Fruit fly (Drosophila melanogaster): Measurements from ENCODE around the gene CG12171.

Gene CG12171

dm6 chr3R:5617923-5618623 is 15.4 kb upstream of the CG12171 start (continued):
- TF ChIP-seq Ets96B (tag; optimal IDR thresholded peaks at IDR 0.05) (peak; percentile 32), Hr4 (GFP tag; optimal IDR thresholded peaks at IDR 0.05) (peak; percentile 64), CG10669 (GFP tag; optimal IDR thresholded peaks at IDR 0.05) (peak; percentile 25), Sox15 (GFP tag; optimal IDR thresholded peaks at IDR 0.05) (peak; percentile 15), CG3032 (tag; optimal IDR thresholded peaks at IDR 0.05) (peak; percentile 17), Met (GFP tag; optimal IDR thresholded peaks at IDR 0.05) (peak; percentile 52), CG6163 (GFP tag; IDR thresholded peaks at IDR 0.05) (peak; percentile 72), CG8119 (GFP tag; IDR thresholded peaks at IDR 0.05) (peak; percentile 59; the same call in 2 of the 3 replicates), CG9139 (GFP tag; optimal IDR thresholded peaks at IDR 0.05) (no peak), fd59A (GFP tag; optimal IDR thresholded peaks at IDR 0.05) (no peak), CG6792 (GFP tag; optimal IDR thresholded peaks at IDR 0.05) (peak; percentile 24), CG11294 (GFP tag; IDR thresholded peaks at IDR 0.05) (no peak), esn (GFP tag; optimal IDR thresholded peaks at IDR 0.05) (peak; percentile 47)

DNA sequence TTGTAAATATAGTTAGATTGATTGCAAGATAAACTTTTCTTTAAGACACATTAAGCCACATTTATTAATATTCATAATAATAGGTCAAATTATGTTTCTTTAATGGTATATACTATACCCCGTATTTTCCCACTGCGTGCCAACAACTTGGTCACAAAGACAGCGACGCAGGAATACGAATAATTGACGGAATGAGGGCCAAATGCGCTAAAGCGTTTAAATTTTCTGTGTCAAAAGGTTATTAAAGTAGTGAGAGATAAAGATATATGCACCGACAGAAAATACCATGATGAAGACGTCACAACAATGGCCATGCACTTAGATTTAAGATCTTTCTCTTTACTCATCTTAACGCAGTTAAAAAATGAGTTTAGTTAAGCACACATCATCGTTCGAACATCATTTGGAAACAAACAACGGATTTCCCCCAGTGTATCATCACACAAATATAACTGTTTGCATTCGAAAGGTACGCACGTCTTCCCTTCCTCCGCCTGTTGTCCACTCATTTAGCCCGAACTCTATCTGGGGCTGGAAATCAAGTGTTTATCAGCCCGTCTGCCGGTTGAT is 13.0 kb upstream of the CG12171 start:
- TF ChIP-seq dsx (GFP tag; optimal IDR thresholded peaks at IDR 0.05; ENCODE audit: poor library complexity, severe bottlenecking) (no peak), CG16779 (tag; optimal IDR thresholded peaks at IDR 0.05) (peak; percentile 16), Sox14 (GFP tag; optimal IDR thresholded peaks at IDR 0.05) (peak; percentile 57), CG4318 (GFP tag; optimal IDR thresholded peaks at IDR 0.05) (peak; percentile 73), CG6276 (GFP tag; optimal IDR thresholded peaks at IDR 0.05) (peak; percentile 58), Blimp-1 (GFP tag; optimal IDR thresholded peaks at IDR 0.05) (peak; percentile 5), CG6808 (GFP tag; optimal IDR thresholded peaks at IDR 0.05) (peak; percentile 69), Sox102F (GFP tag; optimal IDR thresholded peaks at IDR 0.05) (peak; percentile 61), CG11902 (GFP tag; optimal IDR thresholded peaks at IDR 0.05) (peak; percentile 57), CG7368 (GFP tag; optimal IDR thresholded peaks at IDR 0.05) (peak; percentile 36), Eip78C (GFP tag) (peak; percentile 92), CG10669 (GFP tag; optimal IDR thresholded peaks at IDR 0.05) (peak; percentile 49), CG10631 (GFP tag; optimal IDR thresholded peaks at IDR 0.05) (peak; percentile 60), pdm3 (GFP tag; optimal IDR thresholded peaks at IDR 0.05) (peak; percentile 57), CG31627 (GFP tag; optimal IDR thresholded peaks at IDR 0.05) (peak; percentile 65), OdsH (GFP tag; optimal IDR thresholded peaks at IDR 0.05) (peak; percentile 58), CG11294 (GFP tag; IDR thresholded peaks at IDR 0.05) (no peak), Smox (GFP tag; optimal IDR thresholded peaks at IDR 0.05) (peak; percentile 66), CG6854 (GFP tag; optimal IDR thresholded peaks at IDR 0.05) (no peak), CG32006 (GFP tag; optimal IDR thresholded peaks at IDR 0.05) (peak; percentile 86), vri (GFP tag; optimal IDR thresholded peaks at IDR 0.05) (no peak), CG8632 (GFP tag; optimal IDR thresholded peaks at IDR 0.05) (peak; percentile 65), CG6792 (GFP tag; optimal IDR thresholded peaks at IDR 0.05) (peak; percentile 55), Hr4 (GFP tag; optimal IDR thresholded peaks at IDR 0.05) (peak; percentile 67), Gug (GFP tag; IDR thresholded peaks at IDR 0.05) (peak; percentile 51), fkh (GFP tag; optimal IDR thresholded peaks at IDR 0.05) (peak; percentile 81), CG9139 (GFP tag; optimal IDR thresholded peaks at IDR 0.05) (no peak), Ets96B (tag; optimal IDR thresholded peaks at IDR 0.05) (peak; percentile 55), CG34406 (GFP tag; optimal IDR thresholded peaks at IDR 0.05) (peak; percentile 56), CG3032 (tag; optimal IDR thresholded peaks at IDR 0.05) (peak; percentile 23), salr (GFP tag; optimal IDR thresholded peaks at IDR 0.05) (peak; percentile 18 to 78), lz (GFP tag; optimal IDR thresholded peaks at IDR 0.05) (peak; percentile 51), svp (GFP tag) (peak; percentile 90), CG8119 (GFP tag; IDR thresholded peaks at IDR 0.05) (peak; percentile 60; the same call in 1 of the 3 replicates), acj6 (GFP tag; optimal IDR thresholded peaks at IDR 0.05) (peak; percentile 67), CG6163 (GFP tag; IDR thresholded peaks at IDR 0.05) (peak; percentile 76), dac (GFP tag; optimal IDR thresholded peaks at IDR 0.05) (peak; percentile 55), Ets21C (GFP tag; optimal IDR thresholded peaks at IDR 0.05) (peak; percentile 19), fd59A (GFP tag; optimal IDR thresholded peaks at IDR 0.05) (peak; percentile 50), cyc (GFP tag; optimal IDR thresholded peaks at IDR 0.05) (peak; percentile 70), net (GFP tag; optimal IDR thresholded peaks at IDR 0.05) (peak; percentile 73), esn (GFP tag; optimal IDR thresholded peaks at IDR 0.05) (peak; percentile 82), Hr39 (GFP tag; optimal IDR thresholded peaks at IDR 0.05) (peak; percentile 61), Hr38 (GFP tag; optimal IDR thresholded peaks at IDR 0.05) (no peak), Met (GFP tag; optimal IDR thresholded peaks at IDR 0.05) (peak; percentile 69)

All from whole organism, prepupa.